Worm (Caenorhabditis elegans): ENCODE data around the gene vhl-1.

The vhl-1 gene

ce11 chrX:11339375-11339924 lies 32.3 kb downstream of the vhl-1 start, which contains the start of gene aco-1:
TSS of gene aco-1 (plus strand) at chrX:11339874.
- peak; percentile 27 for TF ChIP-seq M03D4.4 (tag; optimal IDR thresholded peaks at IDR 0.05)
- peak; percentile 23 for TF ChIP-seq ham-2 (GFP tag; optimal IDR thresholded peaks at IDR 0.05)
- TF ChIP-seq mab-5 (tag; optimal IDR thresholded peaks at IDR 0.05) = no peak
- TF ChIP-seq mep-1 (tag; optimal IDR thresholded peaks at IDR 0.05) = peak; percentile 21
- TF ChIP-seq mls-2 (tag; optimal IDR thresholded peaks at IDR 0.05) = peak; percentile 15
- no peak for TF ChIP-seq unc-120 (tag; optimal IDR thresholded peaks at IDR 0.05; ENCODE audit: poor library complexity, severe bottlenecking)
- no peak for TF ChIP-seq lin-32 (GFP tag; optimal IDR thresholded peaks at IDR 0.05)
- no peak for TF ChIP-seq cnd-1 (tag; optimal IDR thresholded peaks at IDR 0.05)
- TF ChIP-seq unc-62 (GFP tag; optimal IDR thresholded peaks at IDR 0.05) = no peak
- TF ChIP-seq pha-4 (tag; optimal IDR thresholded peaks at IDR 0.05) = no peak
- peak; percentile 15 for TF ChIP-seq nhr-12 (tag; optimal IDR thresholded peaks at IDR 0.05)
- peak; percentile 24 for TF ChIP-seq lin-13 (tag; optimal IDR thresholded peaks at IDR 0.05)
- peak; percentile 27 for TF ChIP-seq sptf-1 (tag; optimal IDR thresholded peaks at IDR 0.05)
- no peak for TF ChIP-seq bed-3 (GFP tag; optimal IDR thresholded peaks at IDR 0.05)
- TF ChIP-seq nhr-2 (tag; optimal IDR thresholded peaks at IDR 0.05) = peak; percentile 52
- TF ChIP-seq elt-1 (tag; optimal IDR thresholded peaks at IDR 0.05; ENCODE audit: borderline replicate concordance, insufficient read depth) = peak; percentile 71

- TF ChIP-seq nhr-12 (tag; optimal IDR thresholded peaks at IDR 0.05) = no peak
- no peak for TF ChIP-seq sptf-1 (tag; optimal IDR thresholded peaks at IDR 0.05)
- TF ChIP-seq sem-2 (GFP tag; optimal IDR thresholded peaks at IDR 0.05) = no peak
- no peak for TF ChIP-seq ces-1 (GFP tag; optimal IDR thresholded peaks at IDR 0.05)
- TF ChIP-seq ceh-83 (GFP tag; optimal IDR thresholded peaks at IDR 0.05) = no peak
- no peak for TF ChIP-seq zip-8 (tag; optimal IDR thresholded peaks at IDR 0.05)
- no peak for TF ChIP-seq lin-32 (GFP tag; optimal IDR thresholded peaks at IDR 0.05)
- TF ChIP-seq mls-2 (tag; optimal IDR thresholded peaks at IDR 0.05) = no peak
Measured at ce11 chrX:11340478-11340877, 33.3 kb downstream of the vhl-1 start.

- no peak for TF ChIP-seq lin-32 (GFP tag; optimal IDR thresholded peaks at IDR 0.05)
- TF ChIP-seq hlh-1 (tag; optimal IDR thresholded peaks at IDR 0.05) = peak; percentile 61
- peak; percentile 21 for TF ChIP-seq unc-62 (GFP tag; optimal IDR thresholded peaks at IDR 0.05)
Measured at ce11 chrX:11344899-11345298, 37.7 kb downstream of the vhl-1 start.

ce11 chrX:11345471-11345870 lies 38.3 kb downstream of the vhl-1 start:
- TF ChIP-seq nhr-28 (tag; optimal IDR thresholded peaks at IDR 0.05) = no peak
- TF ChIP-seq hlh-1 (tag; optimal IDR thresholded peaks at IDR 0.05) = no peak
- peak; percentile 89 for TF ChIP-seq ces-1 (GFP tag; optimal IDR thresholded peaks at IDR 0.05)

ce11 chrX:11346155-11346554 lies 39.0 kb downstream of the vhl-1 start, which contains the start of gene oct-2:
TSS of gene oct-2 (plus strand) at chrX:11346455.
- TF ChIP-seq pha-4 (tag; optimal IDR thresholded peaks at IDR 0.05) (no peak), cnd-1 (tag; optimal IDR thresholded peaks at IDR 0.05) (no peak), ztf-11 (tag; optimal IDR thresholded peaks at IDR 0.05) (no peak), elt-3 (tag; optimal IDR thresholded peaks at IDR 0.05) (no peak)

ce11 chrX:11351288-11351687 lies 44.1 kb downstream of the vhl-1 start:
- TF ChIP-seq pha-4 (tag; optimal IDR thresholded peaks at IDR 0.05) = no peak
- no peak for TF ChIP-seq unc-39 (tag; optimal IDR thresholded peaks at IDR 0.05)
- TF ChIP-seq hlh-1 (tag; optimal IDR thresholded peaks at IDR 0.05) = no peak
- TF ChIP-seq lsy-2 (tag; optimal IDR thresholded peaks at IDR 0.05) = no peak
- no peak for TF ChIP-seq mep-1 (tag; optimal IDR thresholded peaks at IDR 0.05)
- TF ChIP-seq lin-32 (GFP tag; optimal IDR thresholded peaks at IDR 0.05) = no peak
- TF ChIP-seq flh-1 (GFP tag; optimal IDR thresholded peaks at IDR 0.05) = no peak
- TF ChIP-seq ceh-39 (tag; optimal IDR thresholded peaks at IDR 0.05) = no peak
- no peak for TF ChIP-seq nhr-76 (tag; optimal IDR thresholded peaks at IDR 0.05)
- no peak for TF ChIP-seq bed-3 (GFP tag; optimal IDR thresholded peaks at IDR 0.05)
- TF ChIP-seq zip-8 (tag; optimal IDR thresholded peaks at IDR 0.05) = no peak
- no peak for TF ChIP-seq M03D4.4 (tag; optimal IDR thresholded peaks at IDR 0.05)
- TF ChIP-seq ces-1 (GFP tag; optimal IDR thresholded peaks at IDR 0.05) = no peak
- no peak for TF ChIP-seq tbx-8 (GFP tag; optimal IDR thresholded peaks at IDR 0.05)
- no peak for TF ChIP-seq elt-1 (tag; optimal IDR thresholded peaks at IDR 0.05; ENCODE audit: borderline replicate concordance, insufficient read depth)
- no peak for TF ChIP-seq snpc-4 (tag; optimal IDR thresholded peaks at IDR 0.05)

Data from whole organism, mixed stage, embryonic.